Worm (Caenorhabditis elegans) whole organism, L4 larva: ENCODE results near the gene acc-1.
A peak's percentile ranks its signal among the peaks of the same experiment; 100 is the strongest.

Source experiments
- F37D6.2 ChIP-seq: sonication (generic microtip); optimal IDR thresholded peaks from 2 replicates; lab custom pipeline; 2016; ENCODE audit warnings: mild to moderate bottlenecking, missing genetic modification characterization, missing compliant biosample characterization
- R02D3.7 ChIP-seq: fragments of 150-350 bp; sonication (generic microtip); optimal IDR thresholded peaks from 3 replicates; lab custom pipeline; 2014; ENCODE audit warnings: missing biosample characterization, missing genetic modification characterization
- T26A8.4 ChIP-seq: fragments of 200-800 bp; sonication (Bioruptor generic); IDR thresholded peaks from 2 replicates; pipeline ENCODE4 v1.3.6; 2022; ENCODE audit warnings: missing genetic modification characterization, missing compliant biosample characterization
- Y48G9A.11 ChIP-seq: fragments of 200-800 bp; sonication (Bioruptor generic); IDR thresholded peaks from 2 replicates; pipeline ENCODE4 v1.3.6; 2022; ENCODE audit warnings: missing genetic modification reagents, missing genetic modification characterization, missing compliant biosample characterization
- Y75B8A.6 ChIP-seq: fragments of 200-800 bp; sonication (Bioruptor generic); IDR thresholded peaks from 2 replicates; pipeline ENCODE4 v1.3.6; 2022; ENCODE audit warnings: missing genetic modification reagents, missing genetic modification characterization, missing compliant biosample characterization
- ama-1 ChIP-seq: fragments of 150-350 bp; optimal IDR thresholded peaks from 2 replicates; lab custom pipeline; 2014; ENCODE audit warnings: inconsistent platforms, mixed read lengths
- arid-1 ChIP-seq: fragments of 200-800 bp; sonication (Bioruptor generic); conservative IDR thresholded peaks from 2 replicates; pipeline ENCODE4 v1.3.6; 2022; ENCODE audit warnings: missing genetic modification reagents, missing genetic modification characterization, missing compliant biosample characterization
- ceh-20 ChIP-seq: fragments of 200-800 bp; sonication (Bioruptor generic); IDR thresholded peaks from 2 replicates; pipeline ENCODE4 v1.3.6; 2022; ENCODE audit warnings: missing genetic modification reagents, missing genetic modification characterization, missing compliant biosample characterization
- ceh-28 ChIP-seq: fragments of 150-350 bp; optimal IDR thresholded peaks from 2 replicates; lab custom pipeline; 2014; ENCODE audit warnings: missing biosample characterization, missing genetic modification reagents, missing genetic modification characterization
- ceh-32 ChIP-seq: sonication (generic microtip); optimal IDR thresholded peaks from 2 replicates; lab custom pipeline; 2016; ENCODE audit warnings: mild to moderate bottlenecking, missing genetic modification characterization, missing compliant biosample characterization; ENCODE audit not compliant: poor library complexity
- ceh-44 ChIP-seq: fragments of 200-800 bp; sonication (Bioruptor generic); IDR thresholded peaks from 2 replicates; pipeline ENCODE4 v1.3.6; 2022; ENCODE audit warnings: missing genetic modification reagents, missing genetic modification characterization, missing compliant biosample characterization
- ces-1 ChIP-seq: fragments of 150-350 bp; sonication (generic microtip); optimal IDR thresholded peaks from 4 replicates; lab custom pipeline; 2014; ENCODE audit warnings: missing biosample characterization, missing genetic modification reagents, missing genetic modification characterization
- daf-16 ChIP-seq, 3 experiments: sonication (generic microtip); optimal IDR thresholded peaks; 2 replicates each; lab custom pipeline; 2016 to 2017; ENCODE audit warnings: missing genetic modification characterization in 3 of 3, missing genetic modification reagents in 3 of 3, mild to moderate bottlenecking in 2 of 3, missing compliant biosample characterization in 2 of 3, missing biosample characterization in 1 of 3, moderate library complexity in 1 of 3
- daf-19 ChIP-seq: fragments of 200-800 bp; sonication (Bioruptor generic); conservative IDR thresholded peaks from 2 replicates; pipeline ENCODE4 v1.3.6; 2022; ENCODE audit warnings: missing genetic modification characterization, missing compliant biosample characterization
- daf-8 ChIP-seq: fragments of 200-800 bp; sonication (Bioruptor generic); IDR thresholded peaks from 2 replicates; pipeline ENCODE4 v1.3.6; 2022; ENCODE audit warnings: missing genetic modification characterization, missing compliant biosample characterization
- dve-1 ChIP-seq: sonication (generic microtip); optimal IDR thresholded peaks from 2 replicates; lab custom pipeline; 2017; ENCODE audit warnings: antibody characterized with exemption, mild to moderate bottlenecking, missing genetic modification characterization, missing compliant biosample characterization; ENCODE audit not compliant: insufficient read depth
- egl-43 ChIP-seq: fragments of 200-800 bp; sonication (Bioruptor generic); IDR thresholded peaks from 2 replicates; pipeline ENCODE4 v1.3.6; 2022; ENCODE audit warnings: missing genetic modification reagents, missing genetic modification characterization, missing compliant biosample characterization
- fos-1 ChIP-seq: fragments of 150-350 bp; optimal IDR thresholded peaks from 2 replicates; lab custom pipeline; 2014; ENCODE audit warnings: missing biosample characterization, missing genetic modification characterization
- hif-1 ChIP-seq, 2 experiments: sonication (generic microtip); optimal IDR thresholded peaks; 2 replicates each; lab custom pipeline; 2016 to 2017; ENCODE audit warnings: missing compliant biosample characterization in 2 of 2, missing genetic modification characterization in 2 of 2, missing genetic modification reagents in 2 of 2, missing genotype in 2 of 2, mild to moderate bottlenecking in 1 of 2
- hlh-30 ChIP-seq: sonication (generic microtip); optimal IDR thresholded peaks from 2 replicates; lab custom pipeline; 2017; ENCODE audit warnings: antibody characterized with exemption, mild to moderate bottlenecking, missing genetic modification characterization, missing compliant biosample characterization; ENCODE audit not compliant: insufficient read depth
- jun-1 ChIP-seq: fragments of 150-350 bp; optimal IDR thresholded peaks from 2 replicates; lab custom pipeline; 2014; ENCODE audit warnings: missing biosample characterization, missing genetic modification reagents, missing genetic modification characterization
- lin-1 ChIP-seq: fragments of 200-800 bp; sonication (Bioruptor generic); IDR thresholded peaks from 2 replicates; pipeline ENCODE4 v1.3.6; 2022; ENCODE audit warnings: missing genetic modification reagents, missing genetic modification characterization, missing compliant biosample characterization
- lin-15B ChIP-seq: fragments of 150-350 bp; sonication (generic microtip); optimal IDR thresholded peaks from 3 replicates; lab custom pipeline; 2014; ENCODE audit warnings: missing biosample characterization, missing genetic modification characterization
- lin-29 ChIP-seq: fragments of 200-800 bp; sonication (Bioruptor generic); IDR thresholded peaks from 2 replicates; pipeline ENCODE4 v1.3.6; 2022; ENCODE audit warnings: missing genetic modification reagents, missing genetic modification characterization, missing compliant biosample characterization
- lir-3 ChIP-seq: sonication (generic microtip); optimal IDR thresholded peaks from 2 replicates; lab custom pipeline; 2016; ENCODE audit warnings: mild to moderate bottlenecking, missing genetic modification characterization, missing compliant biosample characterization
- madf-5 ChIP-seq, 2 experiments: fragments of 200-800 bp; sonication (Bioruptor generic); IDR thresholded peaks; 2 replicates each; pipeline ENCODE4 v1.3.6; 2022; ENCODE audit warnings: missing compliant biosample characterization in 2 of 2, missing genetic modification characterization in 2 of 2
- madf-9 ChIP-seq: fragments of 200-800 bp; sonication (Bioruptor generic); conservative IDR thresholded peaks from 2 replicates; pipeline ENCODE4 v1.3.6; 2022; ENCODE audit warnings: missing genetic modification reagents, missing genetic modification characterization, missing compliant biosample characterization
- mdl-1 ChIP-seq, 2 experiments: fragments of 150-350 bp in 1 of 2; sonication (generic microtip) in 1 of 2; optimal IDR thresholded peaks; 2 replicates each; lab custom pipeline; 2014 to 2017; ENCODE audit warnings: missing biosample characterization in 2 of 2, missing genetic modification characterization in 2 of 2
- nhr-10 ChIP-seq: fragments of 150-350 bp; optimal IDR thresholded peaks from 2 replicates; lab custom pipeline; 2014; ENCODE audit warnings: missing biosample characterization, missing genetic modification characterization
- nhr-11 ChIP-seq: fragments of 150-350 bp; optimal IDR thresholded peaks from 2 replicates; lab custom pipeline; 2014; ENCODE audit warnings: missing biosample characterization, missing genetic modification characterization
- nhr-111 ChIP-seq: fragments of 200-800 bp; sonication (Bioruptor generic); optimal IDR thresholded peaks from 2 replicates; lab custom pipeline; 2018; ENCODE audit warnings: mild to moderate bottlenecking, missing genetic modification characterization, missing compliant biosample characterization
- nhr-41 ChIP-seq: fragments of 200-800 bp; sonication (Bioruptor generic); IDR thresholded peaks from 2 replicates; pipeline ENCODE4 v1.3.6; 2022; ENCODE audit warnings: missing genetic modification reagents, missing genetic modification characterization, missing compliant biosample characterization
- nhr-77 ChIP-seq: fragments of 150-350 bp; optimal IDR thresholded peaks from 2 replicates; lab custom pipeline; 2014; ENCODE audit warnings: missing biosample characterization, missing genetic modification characterization
- rbr-2 ChIP-seq: sonication (generic microtip); optimal IDR thresholded peaks from 2 replicates; lab custom pipeline; 2016; ENCODE audit warnings: missing genotype, missing genetic modification characterization, missing compliant biosample characterization
- sdz-12 ChIP-seq: fragments of 200-800 bp; sonication (Bioruptor generic); optimal IDR thresholded peaks from 2 replicates; lab custom pipeline; 2018; ENCODE audit warnings: mild to moderate bottlenecking, missing genetic modification characterization, missing compliant biosample characterization
- set-16 ChIP-seq: fragments of 200-800 bp; sonication (Bioruptor generic); IDR thresholded peaks from 2 replicates; pipeline ENCODE4 v1.3.6; 2022; ENCODE audit warnings: missing genetic modification reagents, missing genetic modification characterization, missing compliant biosample characterization
- skn-1 ChIP-seq: fragments of 150-350 bp; optimal IDR thresholded peaks from 2 replicates; lab custom pipeline; 2014; ENCODE audit warnings: missing biosample characterization, missing genetic modification characterization
- snpc-4 ChIP-seq: fragments of 150-350 bp; optimal IDR thresholded peaks from 2 replicates; lab custom pipeline; 2014; ENCODE audit warnings: missing biosample characterization, missing genetic modification characterization
- spr-1 ChIP-seq: sonication (generic microtip); optimal IDR thresholded peaks from 2 replicates; lab custom pipeline; 2016; ENCODE audit warnings: mild to moderate bottlenecking, missing genetic modification characterization, missing compliant biosample characterization
- spr-3 ChIP-seq: fragments of 200-800 bp; sonication (Bioruptor generic); optimal IDR thresholded peaks from 2 replicates; lab custom pipeline; 2018; ENCODE audit warnings: mild to moderate bottlenecking, missing genetic modification characterization, missing compliant biosample characterization
- unc-130 ChIP-seq: sonication (generic microtip); optimal IDR thresholded peaks from 2 replicates; lab custom pipeline; 2016; ENCODE audit warnings: missing genetic modification reagents, missing genetic modification characterization, missing compliant biosample characterization
- vab-7 ChIP-seq: fragments of 200-800 bp; sonication (Bioruptor generic); IDR thresholded peaks from 2 replicates; pipeline ENCODE4 v1.3.6; 2022; ENCODE audit warnings: missing genetic modification reagents, missing genetic modification characterization, missing compliant biosample characterization
- zag-1 ChIP-seq: fragments of 150-350 bp; optimal IDR thresholded peaks from 2 replicates; lab custom pipeline; 2014; ENCODE audit warnings: missing biosample characterization, missing genetic modification characterization
- zfp-2 ChIP-seq: sonication (generic microtip); optimal IDR thresholded peaks from 2 replicates; lab custom pipeline; 2016; ENCODE audit warnings: mild to moderate bottlenecking, missing genetic modification characterization, missing compliant biosample characterization
- zfp-3 ChIP-seq: fragments of 200-800 bp; sonication (Bioruptor generic); conservative IDR thresholded peaks from 2 replicates; pipeline ENCODE4 v1.3.6; 2022; ENCODE audit warnings: missing genetic modification reagents, missing genetic modification characterization, missing compliant biosample characterization
- zip-11 ChIP-seq: fragments of 200-800 bp; sonication (Bioruptor generic); IDR thresholded peaks from 2 replicates; pipeline ENCODE4 v1.3.6; 2022; ENCODE audit warnings: missing genetic modification characterization, missing compliant biosample characterization
- zip-2 ChIP-seq: fragments of 150-350 bp; optimal IDR thresholded peaks from 2 replicates; lab custom pipeline; 2014; ENCODE audit warnings: missing biosample characterization, missing genetic modification characterization

The acc-1 gene

ce11 chrIV:9676535-9676934 is 18.7 kb downstream of the acc-1 start (continued):
- TF ChIP-seq madf-5 (GFP tag; IDR thresholded peaks at IDR 0.05; lab: Robert Waterston, UW), result no peak

ce11 chrIV:9677226-9677992 is 19.6 kb downstream of the acc-1 start:
- no peak for TF ChIP-seq madf-9 (GFP tag; lab: Robert Waterston, UW)
- TF ChIP-seq ceh-44 (GFP tag; lab: Robert Waterston, UW), result no peak
- TF ChIP-seq daf-8, result no peak
- TF ChIP-seq zag-1 (tag; lab: Kevin White, UChicago), result no peak
- TF ChIP-seq egl-43 (GFP tag; lab: Robert Waterston, UW), result no peak
- TF ChIP-seq T26A8.4 (GFP tag; lab: Robert Waterston, UW), result peak; percentile 49; the same call in 1 of the 2 replicates
- peak in 1 of 2 experiments; percentile 46 for TF ChIP-seq daf-16 (GFP tag; optimal IDR thresholded peaks at IDR 0.05; lab: Kevin White, UChicago)
- TF ChIP-seq daf-16 (tag; optimal IDR thresholded peaks at IDR 0.05; lab: Kevin White, UChicago), result peak; percentile 76
- TF ChIP-seq nhr-10 (tag; lab: Kevin White, UChicago), result no peak
- TF ChIP-seq snpc-4 (tag; lab: Kevin White, UChicago), result no peak
- TF ChIP-seq zfp-3, result no peak
- peak; percentile 62 for TF ChIP-seq nhr-11 (tag; lab: Kevin White, UChicago)
- TF ChIP-seq mdl-1 (tag; optimal IDR thresholded peaks at IDR 0.05; lab: Kevin White, UChicago), result peak; percentile 94 to 99
- TF ChIP-seq ces-1 (GFP tag; lab: Kevin White, UChicago), result peak; percentile 81
- TF ChIP-seq arid-1 (GFP tag; lab: Robert Waterston, UW), result no peak
- TF ChIP-seq rbr-2 (tag; lab: Kevin White, UChicago), result peak; percentile 67
- no peak; the same call in 1 of the 2 replicates for TF ChIP-seq ceh-20 (GFP tag; lab: Robert Waterston, UW)
- TF ChIP-seq hif-1 (tag; optimal IDR thresholded peaks at IDR 0.05; lab: Kevin White, UChicago), result peak in 1 of 2 experiments; percentile 81
- no peak for TF ChIP-seq daf-19 (GFP tag; lab: Robert Waterston, UW)
- TF ChIP-seq zfp-2 (tag; lab: Kevin White, UChicago), result no peak
- peak; percentile 95 for TF ChIP-seq hlh-30 (tag; lab: Kevin White, UChicago)
- TF ChIP-seq zip-2 (tag; lab: Kevin White, UChicago), result no peak
- no peak for TF ChIP-seq nhr-41 (GFP tag; lab: Robert Waterston, UW)
- TF ChIP-seq lin-1 (GFP tag; lab: Robert Waterston, UW), result peak; percentile 39
- no peak for TF ChIP-seq unc-130 (GFP tag; lab: Kevin White, UChicago)
- no peak for TF ChIP-seq Y48G9A.11 (GFP tag; lab: Robert Waterston, UW)
- peak; percentile 32; the same call in 1 of the 2 replicates for TF ChIP-seq lin-29 (GFP tag; lab: Robert Waterston, UW)
- no peak for TF ChIP-seq R02D3.7 (tag; lab: Kevin White, UChicago)
- TF ChIP-seq madf-5 (GFP tag; IDR thresholded peaks at IDR 0.05; lab: Robert Waterston, UW), result no peak
- peak; percentile 78 for TF ChIP-seq nhr-77 (tag; lab: Kevin White, UChicago)
- no peak for TF ChIP-seq nhr-111 (GFP tag; lab: Kevin White, UChicago)
- peak; percentile 17 for TF ChIP-seq spr-1
- no peak for TF ChIP-seq skn-1 (tag; lab: Kevin White, UChicago)
- no peak for TF ChIP-seq spr-3
- no peak for TF ChIP-seq Y75B8A.6 (GFP tag; lab: Robert Waterston, UW)
- peak; percentile 74 for TF ChIP-seq dve-1 (tag; lab: Kevin White, UChicago)
- TF ChIP-seq sdz-12, result no peak
- TF ChIP-seq F37D6.2 (tag; lab: Kevin White, UChicago), result no peak
- no peak for TF ChIP-seq vab-7 (GFP tag; lab: Robert Waterston, UW)
- no peak for TF ChIP-seq ama-1 (lab: Kevin White, UChicago)
- no peak for TF ChIP-seq ceh-28 (tag; lab: Kevin White, UChicago)
- TF ChIP-seq lir-3, result no peak
- TF ChIP-seq set-16 (GFP tag; lab: Robert Waterston, UW), result no peak
- no peak for TF ChIP-seq fos-1
- TF ChIP-seq lin-15B (tag; lab: Kevin White, UChicago), result no peak
- TF ChIP-seq ceh-32 (tag; lab: Kevin White, UChicago), result no peak
- TF ChIP-seq zip-11 (GFP tag; lab: Robert Waterston, UW), result no peak
- TF ChIP-seq jun-1 (tag; lab: Kevin White, UChicago), result no peak
